Fruit fly (Drosophila melanogaster) whole organism, pupa: ENCODE data around the gene Pis.

Experiments
- CG13204 ChIP-seq: fragments of 200-800 bp; sonication (Bioruptor generic); optimal IDR thresholded peaks from 2 replicates; lab custom pipeline; 2018; ENCODE audit warnings: missing biosample characterization, mild to moderate bottlenecking, missing genetic modification characterization, moderate library complexity
- gl ChIP-seq: fragments of 200-800 bp; sonication (Bioruptor generic); optimal IDR thresholded peaks from 2 replicates; lab custom pipeline; 2018; ENCODE audit warnings: missing biosample characterization, mild to moderate bottlenecking, missing genetic modification characterization
- rn ChIP-seq: fragments of 200-800 bp; sonication (Bioruptor generic); IDR thresholded peaks from 2 replicates; pipeline ENCODE4 v1.3.6; 2022; ENCODE audit warnings: missing biosample characterization, missing genetic modification characterization

DNA sequence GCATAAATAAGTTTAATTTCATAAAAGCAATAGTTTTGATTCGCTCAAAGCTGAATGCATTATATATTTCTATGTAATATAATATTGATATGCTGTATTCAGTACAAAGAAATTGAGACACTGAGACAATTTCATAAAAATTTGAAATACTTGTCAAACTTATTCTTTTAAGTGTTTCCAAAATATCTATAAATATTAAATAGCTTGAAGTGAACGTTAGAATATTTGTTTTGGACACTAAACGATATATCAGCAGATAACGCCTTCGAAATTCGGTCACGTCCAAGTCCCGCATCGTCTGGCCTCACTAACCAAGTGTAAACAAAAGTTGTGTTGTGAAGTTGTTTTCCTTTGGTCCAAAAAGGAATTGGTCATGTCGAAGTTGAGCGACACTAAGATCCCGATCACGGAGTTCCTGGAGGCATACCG lies 7.2 kb upstream of the Pis start:
- no peak for TF ChIP-seq CG13204
- TF ChIP-seq gl (tag; lab: Kevin White, UChicago) = no peak
- no peak for TF ChIP-seq rn (GFP tag; lab: Robert Waterston, UW)
